Worm (Caenorhabditis elegans): Measurements from ENCODE around the gene Y22D7AL.1.

Y22D7AL.1 gene

DNA sequence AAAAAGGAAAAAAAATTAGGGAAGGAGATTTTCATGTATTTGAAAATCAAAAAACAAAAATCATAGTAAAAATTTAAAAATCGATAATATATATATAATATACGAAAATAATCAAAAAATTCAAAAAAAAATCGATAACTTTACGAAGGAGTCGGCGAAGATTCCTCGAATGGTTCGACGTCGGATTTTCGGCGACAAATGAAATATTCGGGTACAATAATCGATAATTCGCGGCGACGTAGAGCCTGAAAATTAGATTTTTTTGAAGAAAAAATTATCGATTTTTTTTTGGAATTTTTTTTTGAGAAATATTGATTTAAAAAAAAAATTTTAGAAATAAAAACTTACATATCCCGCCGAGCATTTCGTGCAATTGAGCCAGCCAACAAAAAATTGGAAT lies 13.1 kb downstream of the Y22D7AL.1 start:
- TF ChIP-seq mxl-1 (tag; optimal IDR thresholded peaks at IDR 0.05) (no peak), C17E4.6 (GFP tag; IDR thresholded peaks at IDR 0.05) (no peak), tbp1 (GFP tag; optimal IDR thresholded peaks at IDR 0.05) (no peak), dpl-1 (GFP tag; optimal IDR thresholded peaks at IDR 0.05) (no peak), nhr-27 (tag; optimal IDR thresholded peaks at IDR 0.05) (no peak), mcd-1 (GFP tag; IDR thresholded peaks at IDR 0.05) (no peak), zim-3 (tag; optimal IDR thresholded peaks at IDR 0.05) (no peak), lin-26 (GFP tag; IDR thresholded peaks at IDR 0.05) (no peak), hrde-1 (tag; optimal IDR thresholded peaks at IDR 0.05; ENCODE audit: borderline replicate concordance) (no peak), ceh-27 (GFP tag; optimal IDR thresholded peaks at IDR 0.05) (no peak), mes-4 (tag; optimal IDR thresholded peaks at IDR 0.05) (no peak), attf-3 (GFP tag; conservative IDR thresholded peaks at IDR 0.05) (no peak), lin-40 (tag; optimal IDR thresholded peaks at IDR 0.05) (no peak), F39B2.1 (GFP tag; IDR thresholded peaks at IDR 0.05) (no peak), egl-44 (GFP tag; IDR thresholded peaks at IDR 0.05) (no peak), tbx-9 (tag; optimal IDR thresholded peaks at IDR 0.05; ENCODE audit: borderline replicate concordance) (no peak), nhr-80 (tag; optimal IDR thresholded peaks at IDR 0.05) (no peak), somi-1 (GFP tag; optimal IDR thresholded peaks at IDR 0.05) (no peak)

ce11 chrIII:1665799-1666308 lies 13.6 kb downstream of the Y22D7AL.1 start, which contains the start of gene Y22D7AR.3:
TSS of gene Y22D7AR.3 (minus strand) at chrIII:1665849.
- TF ChIP-seq atf-7 (tag; optimal IDR thresholded peaks at IDR 0.05): no peak
- no peak for TF ChIP-seq Y79H2A.3 (GFP tag; conservative IDR thresholded peaks at IDR 0.05)
- no peak for TF ChIP-seq madf-3 (GFP tag; IDR thresholded peaks at IDR 0.05)
- TF ChIP-seq pha-4 (tag; optimal IDR thresholded peaks at IDR 0.05): no peak
- TF ChIP-seq tbp1 (GFP tag; optimal IDR thresholded peaks at IDR 0.05): no peak
- TF ChIP-seq D2030.7 (GFP tag; IDR thresholded peaks at IDR 0.05): no peak
- TF ChIP-seq T07F8.4 (tag; optimal IDR thresholded peaks at IDR 0.05): no peak
- TF ChIP-seq egl-44 (GFP tag; IDR thresholded peaks at IDR 0.05): no peak
- TF ChIP-seq ceh-40 (GFP tag; IDR thresholded peaks at IDR 0.05): no peak
- no peak for TF ChIP-seq C17E4.6 (GFP tag; IDR thresholded peaks at IDR 0.05)
- TF ChIP-seq Y67H2A.10 (GFP tag; conservative IDR thresholded peaks at IDR 0.05): no peak
- no peak for TF ChIP-seq cebp-2 (GFP tag; IDR thresholded peaks at IDR 0.05)
- no peak for TF ChIP-seq athp-1 (tag; optimal IDR thresholded peaks at IDR 0.05)
- no peak for TF ChIP-seq attf-6 (GFP tag; IDR thresholded peaks at IDR 0.05)
- no peak for TF ChIP-seq nfyb-1 (GFP tag; IDR thresholded peaks at IDR 0.05)
- TF ChIP-seq lin-35 (GFP tag; optimal IDR thresholded peaks at IDR 0.05): no peak
- no peak for TF ChIP-seq madf-10 (tag; optimal IDR thresholded peaks at IDR 0.05)
- TF ChIP-seq let-607 (tag; optimal IDR thresholded peaks at IDR 0.05): no peak

DNA sequence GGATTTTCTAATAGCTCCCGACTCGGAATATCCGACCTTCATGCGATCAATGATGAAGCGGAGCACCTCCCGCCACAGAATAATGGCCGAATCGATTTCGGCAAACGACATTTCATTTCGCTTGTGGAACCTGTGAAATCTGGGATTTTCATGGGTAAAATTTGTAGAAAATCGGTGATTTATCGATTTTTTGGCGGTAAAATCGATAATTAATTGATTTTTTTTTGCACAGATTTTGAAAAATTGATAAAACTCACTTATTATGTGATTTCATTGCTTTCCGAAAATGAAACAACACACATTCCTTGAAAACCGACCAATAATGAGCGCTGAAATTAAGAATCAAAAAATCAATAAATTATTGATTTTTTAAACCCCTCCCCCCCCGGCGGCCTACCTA lies 14.6 kb downstream of the Y22D7AL.1 start:
- TF ChIP-seq hrde-1 (tag; optimal IDR thresholded peaks at IDR 0.05; ENCODE audit: borderline replicate concordance) (no peak), Y67H2A.10 (GFP tag; conservative IDR thresholded peaks at IDR 0.05) (no peak), T26A5.8 (tag; optimal IDR thresholded peaks at IDR 0.05) (no peak), somi-1 (GFP tag; optimal IDR thresholded peaks at IDR 0.05) (no peak), nhr-179 (tag; optimal IDR thresholded peaks at IDR 0.05) (no peak), rcor-1 (GFP tag; IDR thresholded peaks at IDR 0.05) (no peak), B0035.1 (tag; optimal IDR thresholded peaks at IDR 0.05) (no peak), bed-1 (GFP tag; IDR thresholded peaks at IDR 0.05) (no peak), mcd-1 (GFP tag; IDR thresholded peaks at IDR 0.05) (no peak), Y79H2A.3 (GFP tag; conservative IDR thresholded peaks at IDR 0.05) (no peak), lag-1 (GFP tag; IDR thresholded peaks at IDR 0.05) (no peak), F22D6.2 (tag; optimal IDR thresholded peaks at IDR 0.05) (no peak), aptf-2 (GFP tag; conservative IDR thresholded peaks at IDR 0.05) (no peak), lin-40 (tag; optimal IDR thresholded peaks at IDR 0.05) (no peak), hmg-20 (GFP tag; IDR thresholded peaks at IDR 0.05) (no peak), nhr-80 (tag; optimal IDR thresholded peaks at IDR 0.05) (no peak), B0261.1 (tag; optimal IDR thresholded peaks at IDR 0.05) (no peak), snpc-4 (GFP tag; optimal IDR thresholded peaks at IDR 0.05) (no peak), snpc-4 (tag; optimal IDR thresholded peaks at IDR 0.05) (no peak), tlf-1 (GFP tag; optimal IDR thresholded peaks at IDR 0.05) (no peak)
